Worm (Caenorhabditis elegans) whole organism, L4/young adult: ENCODE measurements around the gene F59B2.9.

ENCODE experiments used
- W03F9.2 ChIP-seq: fragments of 150-350 bp; optimal IDR thresholded peaks from 2 replicates; lab custom pipeline; 2014; ENCODE audit warnings: missing biosample characterization, missing genetic modification characterization
- dao-5 ChIP-seq: sonication (generic microtip); optimal IDR thresholded peaks from 2 replicates; lab custom pipeline; 2016; ENCODE audit warnings: missing genotype, missing genetic modification characterization, moderate library complexity, missing compliant biosample characterization
- him-1 ChIP-seq: sonication (generic microtip); optimal IDR thresholded peaks from 2 replicates; lab custom pipeline; 2016; ENCODE audit warnings: missing genotype, missing genetic modification reagents, missing genetic modification characterization, missing compliant biosample characterization

The F59B2.9 gene

ce11 chrIII:9012309-9012708, at the start of gene F59B2.9:
Gene F59B2.9 (minus strand): TSS chrIII:9012409.
- TF ChIP-seq him-1 (tag; lab: Kevin White, UChicago), result no peak

ce11 chrIII:9060267-9060666, 48.1 kb upstream of the F59B2.9 start:
- TF ChIP-seq W03F9.2 (tag; lab: Kevin White, UChicago), result no peak
- no peak for TF ChIP-seq him-1 (tag; lab: Kevin White, UChicago)
- TF ChIP-seq dao-5 (tag; lab: Kevin White, UChicago), result no peak

ce11 chrIII:9058959-9059534, 46.8 kb upstream of the F59B2.9 start, which contains the start of gene gst-1:
Gene gst-1 (plus strand): TSS chrIII:9059331.
- TF ChIP-seq dao-5 (tag; lab: Kevin White, UChicago) (no peak), W03F9.2 (tag; lab: Kevin White, UChicago) (peak; percentile 38)

- TF ChIP-seq dao-5 (tag; lab: Kevin White, UChicago), result no peak
- peak; percentile 14 for TF ChIP-seq W03F9.2 (tag; lab: Kevin White, UChicago)
- no peak for TF ChIP-seq him-1 (tag; lab: Kevin White, UChicago)
These were observed 42.4 kb upstream of the F59B2.9 start, which contains the start of gene cls-2 for ce11 chrIII:9054414-9055147. Gene cls-2 (plus strand): TSS chrIII:9055048.

ce11 chrIII:9053740-9054252, 41.6 kb upstream of the F59B2.9 start, which contains the start of gene R107.5:
Gene R107.5 (minus strand): TSS chrIII:9053790.
- peak; percentile 77 for TF ChIP-seq W03F9.2 (tag; lab: Kevin White, UChicago)
- peak; percentile 71 for TF ChIP-seq him-1 (tag; lab: Kevin White, UChicago)
- no peak for TF ChIP-seq dao-5 (tag; lab: Kevin White, UChicago)

- TF ChIP-seq W03F9.2 (tag; lab: Kevin White, UChicago) (no peak), him-1 (tag; lab: Kevin White, UChicago) (no peak), dao-5 (tag; lab: Kevin White, UChicago) (no peak)
These were observed 41.1 kb upstream of the F59B2.9 start for ce11 chrIII:9053263-9053662.

ce11 chrIII:9052371-9052978, 40.3 kb upstream of the F59B2.9 start:
- TF ChIP-seq W03F9.2 (tag; lab: Kevin White, UChicago) (no peak), dao-5 (tag; lab: Kevin White, UChicago) (no peak), him-1 (tag; lab: Kevin White, UChicago) (no peak)

- no peak for TF ChIP-seq dao-5 (tag; lab: Kevin White, UChicago)
- no peak for TF ChIP-seq him-1 (tag; lab: Kevin White, UChicago)
- no peak for TF ChIP-seq W03F9.2 (tag; lab: Kevin White, UChicago)
These were observed 39.5 kb upstream of the F59B2.9 start for ce11 chrIII:9051714-9052113.

- TF ChIP-seq him-1 (tag; lab: Kevin White, UChicago), result no peak
- peak; percentile 87 for TF ChIP-seq W03F9.2 (tag; lab: Kevin White, UChicago)
- TF ChIP-seq dao-5 (tag; lab: Kevin White, UChicago), result no peak
These were observed 38.9 kb upstream of the F59B2.9 start for ce11 chrIII:9051119-9051597.

ce11 chrIII:9050600-9050999, 38.4 kb upstream of the F59B2.9 start, which contains the start of gene ikke-1:
Gene ikke-1 (minus strand): TSS chrIII:9050700.
- no peak for TF ChIP-seq W03F9.2 (tag; lab: Kevin White, UChicago)
- no peak for TF ChIP-seq dao-5 (tag; lab: Kevin White, UChicago)

ce11 chrIII:9047260-9047659, 35.1 kb upstream of the F59B2.9 start:
- TF ChIP-seq dao-5 (tag; lab: Kevin White, UChicago) (no peak), him-1 (tag; lab: Kevin White, UChicago) (no peak), W03F9.2 (tag; lab: Kevin White, UChicago) (no peak)

ce11 chrIII:9045838-9046237, 33.6 kb upstream of the F59B2.9 start, which contains the start of gene R107.2:
Gene R107.2 (minus strand): TSS chrIII:9045938.
- no peak for TF ChIP-seq him-1 (tag; lab: Kevin White, UChicago)
- TF ChIP-seq W03F9.2 (tag; lab: Kevin White, UChicago), result no peak
- TF ChIP-seq dao-5 (tag; lab: Kevin White, UChicago), result no peak

ce11 chrIII:9043200-9043599, 31.0 kb upstream of the F59B2.9 start, which contains the start of gene nac-2:
Gene nac-2 (minus strand): TSS chrIII:9043300.
- TF ChIP-seq dao-5 (tag; lab: Kevin White, UChicago), result no peak
- no peak for TF ChIP-seq W03F9.2 (tag; lab: Kevin White, UChicago)
- no peak for TF ChIP-seq him-1 (tag; lab: Kevin White, UChicago)
